Fruit fly (Drosophila melanogaster) S2 (cell line): ENCODE results near the gene Gr10b.

Experiments
- CG8478 ChIP-seq: fragments of >200 bp; optimal IDR thresholded peaks from 2 replicates; lab custom pipeline; 2018
- CTCF ChIP-seq, 2 experiments: fragments of >200 bp; optimal IDR thresholded peaks; 2 replicates each; lab custom pipeline; 2018

DNA sequence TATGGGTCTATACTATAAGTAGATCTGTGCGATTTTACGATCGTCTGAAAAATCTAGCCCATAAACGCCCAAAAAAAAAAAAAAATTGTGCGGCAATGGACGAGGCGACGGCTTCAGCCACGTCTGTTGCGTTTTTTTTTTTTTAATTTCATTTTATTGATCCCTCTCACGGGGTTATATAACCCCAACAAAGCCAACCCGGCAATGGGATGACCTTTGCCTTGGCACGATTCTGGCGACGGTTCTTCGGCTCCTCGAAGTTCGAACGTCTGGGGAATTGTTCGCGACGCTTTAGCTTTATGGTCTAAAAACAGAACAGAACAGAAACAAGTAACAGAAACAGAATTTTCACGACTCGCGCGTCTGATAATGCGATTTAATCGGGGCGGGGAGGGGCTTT lies 12.4 kb upstream of the Gr10b start:
- TF ChIP-seq CTCF (optimal IDR thresholded peaks at IDR 0.05; lab: Kevin White, UChicago) = no peak
- no peak for TF ChIP-seq CG8478 (lab: Kevin White, UChicago)
